Worm (Caenorhabditis elegans): ENCODE measurements around the gene K12B6.4.

K12B6.4 gene

DNA sequence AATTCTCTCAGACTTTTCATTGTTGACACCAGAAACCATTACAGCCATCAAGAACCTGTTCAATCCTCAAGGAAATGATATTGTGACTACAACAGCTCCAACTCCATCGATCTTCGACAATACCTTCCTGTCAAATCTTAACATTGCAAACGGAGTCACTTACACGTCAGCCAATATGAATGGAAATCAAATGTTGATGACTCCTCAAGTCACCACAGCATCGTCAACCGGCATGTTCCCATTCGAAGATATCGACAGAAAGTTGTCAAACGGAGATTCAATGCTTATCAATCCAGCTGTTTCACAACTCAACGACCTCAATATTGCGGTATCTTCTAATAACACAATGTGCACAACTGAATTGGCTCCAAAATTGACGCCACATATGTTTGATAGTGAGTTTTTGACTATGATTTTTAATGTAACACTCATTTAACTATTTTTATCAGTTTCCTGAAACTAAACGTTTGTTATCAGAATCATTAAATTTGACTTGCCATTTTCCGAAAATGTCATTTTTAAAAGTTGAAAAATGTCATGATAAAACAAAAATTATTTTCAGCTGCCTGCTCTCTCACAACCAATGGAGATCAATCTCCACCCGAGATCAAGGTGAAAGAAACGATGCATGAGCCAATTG is 30.0 kb downstream of the K12B6.4 start (continued):
- TF ChIP-seq F37D6.2 (tag; optimal IDR thresholded peaks at IDR 0.05) (no peak), F10B5.3 (tag; optimal IDR thresholded peaks at IDR 0.05) (no peak), nhr-77 (tag; optimal IDR thresholded peaks at IDR 0.05) (peak; percentile 69), gei-8 (GFP tag; optimal IDR thresholded peaks at IDR 0.05) (no peak), F26F4.8 (GFP tag; conservative IDR thresholded peaks at IDR 0.05) (no peak), zfp-3 (GFP tag; conservative IDR thresholded peaks at IDR 0.05) (no peak), pha-4 (GFP tag; IDR thresholded peaks at IDR 0.05) (no peak), pha-4 (tag; optimal IDR thresholded peaks at IDR 0.05) (no peak), jun-1 (tag; optimal IDR thresholded peaks at IDR 0.05) (no peak), T26A8.4 (GFP tag; IDR thresholded peaks at IDR 0.05) (no peak), Y105C5A.15 (GFP tag; IDR thresholded peaks at IDR 0.05) (no peak), sdz-12 (GFP tag; optimal IDR thresholded peaks at IDR 0.05) (no peak), ceh-20 (GFP tag; IDR thresholded peaks at IDR 0.05) (no peak), nhr-237 (tag; optimal IDR thresholded peaks at IDR 0.05) (no peak), hmg-1.1 (GFP tag; IDR thresholded peaks at IDR 0.05) (no peak), zag-1 (tag; optimal IDR thresholded peaks at IDR 0.05) (no peak), ctbp-1 (GFP tag; IDR thresholded peaks at IDR 0.05) (no peak), nhr-48 (tag; optimal IDR thresholded peaks at IDR 0.05) (peak; percentile 66), Y48G9A.11 (GFP tag; IDR thresholded peaks at IDR 0.05) (no peak), dmd-9 (GFP tag; IDR thresholded peaks at IDR 0.05) (no peak), ceh-62 (tag; optimal IDR thresholded peaks at IDR 0.05) (no peak), D1046.2 (GFP tag; IDR thresholded peaks at IDR 0.05) (no peak), unc-62 (GFP tag; optimal IDR thresholded peaks at IDR 0.05 in 1 of 2) (peak in 1 of 2 experiments; percentile 90), unc-62 (tag; optimal IDR thresholded peaks at IDR 0.05) (no peak), dpl-1 (GFP tag; optimal IDR thresholded peaks at IDR 0.05) (no peak), arid-1 (GFP tag; conservative IDR thresholded peaks at IDR 0.05) (no peak), lin-39 (tag; optimal IDR thresholded peaks at IDR 0.05) (no peak), zip-2 (tag; optimal IDR thresholded peaks at IDR 0.05) (no peak), zfp-2 (tag; optimal IDR thresholded peaks at IDR 0.05) (no peak), mep-1 (tag; optimal IDR thresholded peaks at IDR 0.05) (no peak), aha-1 (tag) (peak; percentile 94), nhr-41 (GFP tag; IDR thresholded peaks at IDR 0.05) (no peak), snpc-1.2 (GFP tag; IDR thresholded peaks at IDR 0.05) (no peak), madf-5 (GFP tag; IDR thresholded peaks at IDR 0.05) (no peak), lin-13 (GFP tag; optimal IDR thresholded peaks at IDR 0.05) (no peak), attf-4 (tag; optimal IDR thresholded peaks at IDR 0.05) (no peak), spr-3 (GFP tag; optimal IDR thresholded peaks at IDR 0.05) (no peak), daf-16 (GFP tag; optimal IDR thresholded peaks at IDR 0.05) (no peak), daf-16 (tag; optimal IDR thresholded peaks at IDR 0.05) (peak; percentile 45), daf-19 (GFP tag; conservative IDR thresholded peaks at IDR 0.05) (no peak), hlh-30 (tag; optimal IDR thresholded peaks at IDR 0.05; ENCODE audit: insufficient read depth) (no peak), daf-12 (tag; optimal IDR thresholded peaks at IDR 0.05) (no peak), aly-2 (tag; optimal IDR thresholded peaks at IDR 0.05) (no peak), tag-97 (GFP tag; IDR thresholded peaks at IDR 0.05) (no peak), unc-39 (tag; optimal IDR thresholded peaks at IDR 0.05) (no peak), egl-43 (GFP tag; IDR thresholded peaks at IDR 0.05) (no peak), pqm-1 (tag; optimal IDR thresholded peaks at IDR 0.05) (peak; percentile 82)
